Fruit fly (Drosophila melanogaster) whole organism: ENCODE results near the gene CG43815.

Source experiments
- CG8478 ChIP-seq: fragments of >200 bp; optimal IDR thresholded peaks from 2 replicates; lab custom pipeline; 2018; ENCODE audit warnings: inconsistent platforms
- Dll ChIP-seq: fragments of >200 bp; optimal IDR thresholded peaks from 2 replicates; lab custom pipeline; 2017
- EcR ChIP-seq, 2 experiments: fragments of >200 bp; optimal IDR thresholded peaks; 2 replicates each; lab custom pipeline; 2017; ENCODE audit warnings: missing biosample characterization in 2 of 2, missing genetic modification characterization in 2 of 2, missing genetic modification reagents in 2 of 2
- psq ChIP-seq: fragments of >200 bp; optimal IDR thresholded peaks from 2 replicates; lab custom pipeline; 2017
- usp ChIP-seq: fragments of >200 bp; optimal IDR thresholded peaks from 2 replicates; lab custom pipeline; 2017; ENCODE audit warnings: missing biosample characterization, missing genetic modification characterization, mixed read lengths

DNA sequence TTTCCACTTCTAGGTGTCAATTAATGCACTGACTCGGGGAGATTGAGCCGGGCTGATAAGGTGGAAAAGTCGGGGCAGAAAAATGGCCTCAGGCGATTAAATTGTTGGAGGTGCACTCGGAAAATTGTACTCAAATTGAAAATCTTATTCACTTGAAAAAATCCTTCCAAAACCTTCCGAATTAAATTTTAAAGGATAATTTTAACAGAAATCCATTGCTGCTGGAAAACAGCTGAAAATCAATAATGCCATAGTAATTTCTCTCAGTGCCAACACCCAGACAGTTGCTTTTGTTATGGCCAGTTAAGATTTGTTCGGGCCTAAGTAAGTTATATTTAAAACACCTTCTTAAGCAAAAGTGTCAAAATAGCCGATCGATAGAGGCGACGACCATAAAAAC, 24.8 kb downstream of the CG43815 start:
- TF ChIP-seq psq (lab: Kevin White, UChicago) (no peak), CG8478 (lab: Kevin White, UChicago) (no peak), Dll (lab: Kevin White, UChicago) (no peak), usp (GFP tag; lab: Kevin White, UChicago) (no peak), EcR (GFP tag; optimal IDR thresholded peaks at IDR 0.05; lab: Kevin White, UChicago) (no peak)
